Worm (Caenorhabditis elegans) whole organism, early embryonic: ENCODE data around the gene K02E11.4.

ENCODE experiments used
- F13C5.2 ChIP-seq: sonication (generic microtip); optimal IDR thresholded peaks from 2 replicates; lab custom pipeline; 2017; ENCODE audit warnings: mild to moderate bottlenecking, missing genetic modification characterization, inconsistent platforms, missing compliant biosample characterization
- aly-1 ChIP-seq: sonication (generic microtip); optimal IDR thresholded peaks from 2 replicates; lab custom pipeline; 2016; ENCODE audit warnings: missing genetic modification characterization, missing compliant biosample characterization
- ama-1 ChIP-seq: fragments of 150-350 bp; optimal IDR thresholded peaks from 2 replicates; lab custom pipeline; 2014
- ceh-13 ChIP-seq: fragments of 200-800 bp; sonication (Bioruptor generic); optimal IDR thresholded peaks from 2 replicates; lab custom pipeline; 2018; ENCODE audit warnings: mild to moderate bottlenecking, missing genetic modification characterization, missing compliant biosample characterization
- flt-1 ChIP-seq: fragments of 200-800 bp; sonication (Bioruptor generic); IDR thresholded peaks from 2 replicates; pipeline ENCODE4 v1.3.6; 2022; ENCODE audit warnings: missing genetic modification characterization, missing compliant biosample characterization
- pes-1 ChIP-seq: fragments of 200-800 bp; sonication (Bioruptor generic); IDR thresholded peaks from 2 replicates; pipeline ENCODE4 v1.3.6; 2022; ENCODE audit warnings: missing genetic modification reagents, missing genetic modification characterization, missing compliant biosample characterization
- scrt-1 ChIP-seq: fragments of 200-800 bp; sonication (Bioruptor generic); IDR thresholded peaks from 2 replicates; pipeline ENCODE4 v1.3.6; 2022; ENCODE audit warnings: missing genetic modification characterization, missing compliant biosample characterization
- tbx-11 ChIP-seq: fragments of 200-800 bp; sonication (Bioruptor generic); IDR thresholded peaks from 2 replicates; pipeline ENCODE4 v1.3.6; 2022; ENCODE audit warnings: missing genetic modification characterization, missing compliant biosample characterization
- tbx-37 ChIP-seq: fragments of 200-800 bp; sonication (Bioruptor generic); conservative IDR thresholded peaks from 2 replicates; pipeline ENCODE4 v1.3.6; 2022; ENCODE audit warnings: missing genetic modification reagents, missing genetic modification characterization, missing compliant biosample characterization
- tra-4 ChIP-seq: sonication (generic microtip); optimal IDR thresholded peaks from 2 replicates; lab custom pipeline; 2017; ENCODE audit warnings: missing genetic modification characterization, missing compliant biosample characterization

- TF ChIP-seq flt-1 (GFP tag; lab: Robert Waterston, UW) = no peak
- TF ChIP-seq ama-1 = no peak
- TF ChIP-seq F13C5.2 (tag; lab: Kevin White, UChicago) = no peak
- TF ChIP-seq pes-1 (GFP tag; lab: Robert Waterston, UW) = no peak
- no peak for TF ChIP-seq scrt-1
- TF ChIP-seq ceh-13 (GFP tag; lab: Kevin White, UChicago) = no peak
- no peak for TF ChIP-seq aly-1 (tag; lab: Kevin White, UChicago)
- TF ChIP-seq tra-4 (tag; lab: Kevin White, UChicago) = no peak
- no peak for TF ChIP-seq tbx-11 (GFP tag; lab: Robert Waterston, UW)
- no peak for TF ChIP-seq tbx-37 (GFP tag; lab: Robert Waterston, UW)
Observed at ce11 chrV:14240694-14241201, 7.2 kb downstream of the K02E11.4 start, which contains the start of gene K02E11.10.
